Worm (Caenorhabditis elegans) whole organism, midembryonic: ENCODE data around the gene metl-18.

Experiments used
- T22C8.4 ChIP-seq: fragments of 200-800 bp; sonication (Bioruptor generic); IDR thresholded peaks from 2 replicates; pipeline ENCODE4 v1.3.6; 2022; ENCODE audit warnings: missing genetic modification characterization, missing compliant biosample characterization
- cog-1 ChIP-seq: sonication (generic microtip); optimal IDR thresholded peaks from 2 replicates; lab custom pipeline; 2016; ENCODE audit warnings: missing genetic modification characterization, missing compliant biosample characterization
- flt-1 ChIP-seq: fragments of 200-800 bp; sonication (Bioruptor generic); IDR thresholded peaks from 2 replicates; pipeline ENCODE4 v1.3.6; 2022; ENCODE audit warnings: missing genetic modification characterization, missing compliant biosample characterization
- klf-2 ChIP-seq: fragments of 200-800 bp; sonication (Bioruptor generic); conservative IDR thresholded peaks from 2 replicates; pipeline ENCODE4 v1.3.6; 2022; ENCODE audit warnings: missing genetic modification reagents, missing genetic modification characterization, missing compliant biosample characterization
- med-1 ChIP-seq: sonication (generic microtip); optimal IDR thresholded peaks from 2 replicates; lab custom pipeline; 2017; ENCODE audit warnings: missing genetic modification characterization, mild to moderate bottlenecking, missing compliant biosample characterization, antibody characterized with exemption, missing genetic modification reagents; ENCODE audit not compliant: insufficient read depth
- ref-1 ChIP-seq: fragments of 200-800 bp; sonication (Bioruptor generic); conservative IDR thresholded peaks from 2 replicates; pipeline ENCODE4 v1.3.6; 2022; ENCODE audit warnings: missing genetic modification reagents, missing genetic modification characterization, missing compliant biosample characterization
- tab-1 ChIP-seq: fragments of 200-800 bp; sonication (Bioruptor generic); IDR thresholded peaks from 2 replicates; pipeline ENCODE4 v1.3.6; 2022; ENCODE audit warnings: missing genetic modification characterization, missing compliant biosample characterization
- ztf-23 ChIP-seq: fragments of 200-800 bp; sonication (Bioruptor generic); IDR thresholded peaks from 2 replicates; pipeline ENCODE4 v1.3.6; 2022; ENCODE audit warnings: missing genetic modification reagents, missing genetic modification characterization, missing compliant biosample characterization
- ztf-29 ChIP-seq: fragments of 200-800 bp; sonication (Bioruptor generic); IDR thresholded peaks from 2 replicates; pipeline ENCODE4 v1.3.6; 2022; ENCODE audit warnings: missing genetic modification reagents, missing genetic modification characterization, missing compliant biosample characterization

- TF ChIP-seq ref-1 (GFP tag; lab: Robert Waterston, UW) (no peak), flt-1 (GFP tag; lab: Robert Waterston, UW) (no peak), ztf-23 (GFP tag; lab: Robert Waterston, UW) (no peak), med-1 (GFP tag; lab: Kevin White, UChicago) (no peak), cog-1 (tag; lab: Kevin White, UChicago) (no peak), ztf-29 (GFP tag; lab: Robert Waterston, UW) (no peak), T22C8.4 (GFP tag; lab: Robert Waterston, UW) (no peak), klf-2 (GFP tag; lab: Robert Waterston, UW) (no peak), tab-1 (GFP tag; lab: Robert Waterston, UW) (no peak)
These were observed 51.8 kb downstream of the metl-18 start for ce11 chrIII:3477375-3477774.
